Fruit fly (Drosophila melanogaster): ENCODE measurements around the gene Dtg.

The Dtg gene

DNA sequence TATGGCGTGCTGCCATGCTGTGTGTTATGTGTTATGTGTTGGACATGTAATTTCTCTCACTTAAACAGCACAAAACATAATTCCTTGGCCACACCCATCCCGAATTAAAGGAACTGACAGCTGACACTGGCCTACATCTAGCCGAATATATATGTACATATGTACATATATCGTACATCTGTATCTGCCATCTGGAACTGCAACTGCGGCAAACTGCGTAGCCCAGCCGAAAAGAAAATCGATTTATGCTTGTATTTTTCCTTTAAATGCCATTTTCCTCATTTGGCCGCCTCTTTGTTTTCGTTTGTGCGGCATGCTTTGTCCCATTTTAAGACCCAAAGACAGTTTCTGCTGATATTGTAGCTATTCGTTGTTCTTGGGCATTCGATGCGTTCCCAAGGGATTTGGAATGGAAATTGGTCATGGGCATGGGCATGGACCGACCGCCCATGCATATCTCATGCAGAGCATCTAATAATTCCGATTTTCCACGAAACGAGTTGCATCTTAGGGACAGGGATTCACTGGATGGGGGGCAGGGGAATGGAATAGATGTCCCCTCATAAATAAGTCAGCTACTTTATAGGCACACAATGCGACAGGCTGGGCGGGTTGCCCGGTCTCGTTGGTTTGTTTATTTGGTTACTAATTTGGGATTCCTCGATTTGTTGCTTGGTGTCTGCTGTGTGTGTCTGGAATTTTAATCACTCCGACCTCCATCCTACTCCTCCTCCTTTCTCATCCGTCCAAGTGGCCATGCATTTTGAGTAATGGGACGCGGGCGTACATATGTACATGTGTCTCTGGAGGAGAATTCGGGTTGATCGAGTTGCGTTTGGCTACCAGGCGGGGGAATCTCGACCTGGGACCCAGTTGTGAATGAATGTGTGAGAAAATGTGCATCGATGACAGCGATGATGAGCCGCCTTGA is 1.5 kb downstream of the Dtg start:
- no peak for TF ChIP-seq tj (GFP tag; optimal IDR thresholded peaks at IDR 0.05)
- no peak for TF ChIP-seq pad (GFP tag; optimal IDR thresholded peaks at IDR 0.05)
- TF ChIP-seq ovo (GFP tag; optimal IDR thresholded peaks at IDR 0.05), result no peak
- no peak for TF ChIP-seq Hr96 (GFP tag; optimal IDR thresholded peaks at IDR 0.05)
- TF ChIP-seq CG7101 (tag; optimal IDR thresholded peaks at IDR 0.05), result no peak

- TF ChIP-seq ovo (GFP tag; optimal IDR thresholded peaks at IDR 0.05) (no peak), Crg-1 (GFP tag; optimal IDR thresholded peaks at IDR 0.05) (no peak), pad (GFP tag; optimal IDR thresholded peaks at IDR 0.05) (no peak), CG1620 (GFP tag; optimal IDR thresholded peaks at IDR 0.05) (no peak), Hr96 (GFP tag; optimal IDR thresholded peaks at IDR 0.05) (no peak), CG11617 (GFP tag; optimal IDR thresholded peaks at IDR 0.05) (no peak), kay (GFP tag; ENCODE audit: borderline replicate concordance) (no peak), toe (GFP tag; optimal IDR thresholded peaks at IDR 0.05) (no peak), bab1 (GFP tag; optimal IDR thresholded peaks at IDR 0.05) (no peak), Mnt (GFP tag; optimal IDR thresholded peaks at IDR 0.05) (no peak), CG14711 (tag; optimal IDR thresholded peaks at IDR 0.05) (no peak), CG12768 (GFP tag; optimal IDR thresholded peaks at IDR 0.05) (no peak), cic (GFP tag; optimal IDR thresholded peaks at IDR 0.05) (no peak), Clk (GFP tag; optimal IDR thresholded peaks at IDR 0.05) (no peak)
These were observed 2.7 kb downstream of the Dtg start for dm6 chr3R:12650537-12650936.

DNA sequence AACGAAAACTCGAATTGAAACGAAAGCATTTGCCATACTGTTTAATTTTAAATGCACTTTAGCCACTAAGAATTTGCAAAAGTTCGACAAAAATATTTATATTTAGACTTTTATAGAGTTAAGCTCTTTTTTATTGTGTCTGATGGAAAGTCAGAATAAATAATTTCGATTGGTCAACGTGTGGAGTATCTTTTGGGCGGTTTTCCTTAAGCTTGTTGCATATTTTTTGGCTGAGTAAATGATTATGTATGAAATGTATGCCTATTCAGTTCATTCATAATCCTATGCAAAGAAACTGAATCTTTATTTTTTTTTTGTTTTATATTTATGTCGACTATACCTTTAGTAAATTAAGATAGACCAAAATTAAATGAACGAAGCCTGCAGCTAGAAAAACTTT is 4.9 kb downstream of the Dtg start:
- TF ChIP-seq Clk (GFP tag; optimal IDR thresholded peaks at IDR 0.05), result no peak
- TF ChIP-seq CG14711 (tag; optimal IDR thresholded peaks at IDR 0.05), result no peak
- no peak for TF ChIP-seq kay (GFP tag; ENCODE audit: borderline replicate concordance)
- no peak for TF ChIP-seq bab1 (GFP tag; optimal IDR thresholded peaks at IDR 0.05)
- no peak for TF ChIP-seq CG7101 (tag; optimal IDR thresholded peaks at IDR 0.05)
- TF ChIP-seq Crg-1 (GFP tag; optimal IDR thresholded peaks at IDR 0.05), result no peak
- no peak for TF ChIP-seq CG1620 (GFP tag; optimal IDR thresholded peaks at IDR 0.05)
- TF ChIP-seq cic (GFP tag; optimal IDR thresholded peaks at IDR 0.05), result no peak
- TF ChIP-seq tj (GFP tag; optimal IDR thresholded peaks at IDR 0.05), result no peak
- TF ChIP-seq cnc (optimal IDR thresholded peaks at IDR 0.05), result no peak
- TF ChIP-seq CG12768 (GFP tag; optimal IDR thresholded peaks at IDR 0.05), result no peak
- no peak for TF ChIP-seq CG7045 (GFP tag; optimal IDR thresholded peaks at IDR 0.05)

DNA sequence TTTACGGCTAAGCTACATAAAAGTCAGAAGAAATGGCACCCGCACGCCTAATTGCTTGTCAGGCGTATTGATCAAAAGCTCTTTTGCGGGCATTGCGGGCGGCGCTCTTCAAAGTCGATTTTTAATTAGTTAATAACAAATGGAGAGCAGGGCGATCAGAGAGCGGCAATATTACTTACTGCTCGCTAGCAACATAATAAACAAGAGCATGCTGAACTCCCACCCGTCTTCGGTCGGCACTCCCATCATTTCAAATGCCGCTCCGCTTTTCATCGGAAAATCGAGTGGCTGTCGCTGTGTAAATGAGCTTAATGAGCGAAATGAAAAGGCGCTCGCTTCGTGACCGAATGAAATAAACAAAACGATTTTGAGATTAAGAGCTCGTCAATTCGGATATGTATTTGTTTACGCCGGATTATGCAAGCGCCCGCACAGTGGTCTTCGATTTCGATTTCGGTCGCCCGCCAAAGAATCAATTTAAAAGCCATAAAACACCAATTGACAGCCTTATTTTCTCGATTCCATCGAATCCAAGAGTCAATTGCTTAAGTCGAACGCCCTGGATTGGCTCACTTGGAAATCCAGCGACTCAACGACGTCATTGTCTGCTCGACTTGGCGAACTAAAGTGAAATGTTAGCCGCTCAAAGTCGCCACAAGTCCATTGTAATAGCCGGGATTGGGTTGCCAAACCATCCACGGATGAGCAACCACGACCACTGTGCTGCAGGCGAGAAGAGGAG is 5.8 kb downstream of the Dtg start:
- TF ChIP-seq toe (GFP tag; optimal IDR thresholded peaks at IDR 0.05) (peak; percentile 40), CG14711 (tag; optimal IDR thresholded peaks at IDR 0.05) (peak; percentile 27), tj (GFP tag; optimal IDR thresholded peaks at IDR 0.05) (peak; percentile 6), bab1 (GFP tag; optimal IDR thresholded peaks at IDR 0.05) (no peak), pad (GFP tag; optimal IDR thresholded peaks at IDR 0.05) (peak; percentile 30), Clk (GFP tag; optimal IDR thresholded peaks at IDR 0.05) (no peak), ovo (GFP tag; optimal IDR thresholded peaks at IDR 0.05) (no peak), CG12768 (GFP tag; optimal IDR thresholded peaks at IDR 0.05) (peak; percentile 46), CG5204 (GFP tag; optimal IDR thresholded peaks at IDR 0.05) (peak; percentile 55), CG33017 (tag; optimal IDR thresholded peaks at IDR 0.05) (peak; percentile 47), Crg-1 (GFP tag; optimal IDR thresholded peaks at IDR 0.05) (no peak), Mnt (GFP tag; optimal IDR thresholded peaks at IDR 0.05) (no peak), cnc (optimal IDR thresholded peaks at IDR 0.05) (no peak), Hr96 (GFP tag; optimal IDR thresholded peaks at IDR 0.05) (peak; percentile 66), CG7101 (tag; optimal IDR thresholded peaks at IDR 0.05) (peak; percentile 33), kay (GFP tag; ENCODE audit: borderline replicate concordance) (no peak), CG1620 (GFP tag; optimal IDR thresholded peaks at IDR 0.05) (no peak), CG11617 (GFP tag; optimal IDR thresholded peaks at IDR 0.05) (no peak), cic (GFP tag; optimal IDR thresholded peaks at IDR 0.05) (no peak), CG7045 (GFP tag; optimal IDR thresholded peaks at IDR 0.05) (peak; percentile 41)

dm6 chr3R:12654253-12654623 is 6.4 kb downstream of the Dtg start, which contains the start of gene CG6225:
Gene CG6225, plus strand, starts transcription at chr3R:12654577.
- TF ChIP-seq CG5204 (GFP tag; optimal IDR thresholded peaks at IDR 0.05) (no peak), CG1620 (GFP tag; optimal IDR thresholded peaks at IDR 0.05) (no peak)

DNA sequence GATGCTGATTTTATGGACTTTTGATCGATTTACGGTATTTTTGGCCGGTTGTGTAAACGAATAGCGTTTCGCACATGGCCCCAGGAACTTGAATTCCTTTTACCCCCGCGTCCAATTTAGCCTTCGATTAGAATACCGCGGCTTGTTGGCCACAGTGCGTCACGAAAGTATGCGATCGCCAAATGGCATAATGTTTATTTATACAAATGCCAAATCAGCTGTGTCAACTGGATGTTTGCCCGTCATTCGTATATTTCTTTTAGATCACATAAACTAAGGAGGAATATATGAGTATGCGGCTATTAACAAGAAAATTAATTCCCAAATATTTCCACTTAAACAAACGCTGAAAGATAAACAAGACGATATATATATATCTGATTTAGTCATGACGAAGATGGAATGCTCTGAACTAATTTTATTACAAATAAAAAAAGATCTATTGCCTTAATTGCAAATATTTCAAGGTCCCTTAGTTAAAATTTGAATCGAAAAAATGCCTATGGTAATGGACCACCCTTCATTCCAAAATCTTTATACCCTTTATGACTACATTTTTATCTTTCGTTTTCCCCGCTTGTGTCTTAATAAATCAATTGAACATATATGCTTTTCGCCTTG is 9.2 kb downstream of the Dtg start:
- no peak for TF ChIP-seq kay (GFP tag; ENCODE audit: borderline replicate concordance)
- TF ChIP-seq Clk (GFP tag; optimal IDR thresholded peaks at IDR 0.05), result no peak
- no peak for TF ChIP-seq CG1620 (GFP tag; optimal IDR thresholded peaks at IDR 0.05)
- no peak for TF ChIP-seq CG7045 (GFP tag; optimal IDR thresholded peaks at IDR 0.05)
- no peak for TF ChIP-seq CG11617 (GFP tag; optimal IDR thresholded peaks at IDR 0.05)
- no peak for TF ChIP-seq toe (GFP tag; optimal IDR thresholded peaks at IDR 0.05)
- no peak for TF ChIP-seq ovo (GFP tag; optimal IDR thresholded peaks at IDR 0.05)
- no peak for TF ChIP-seq bab1 (GFP tag; optimal IDR thresholded peaks at IDR 0.05)
- TF ChIP-seq CG7101 (tag; optimal IDR thresholded peaks at IDR 0.05), result no peak
- TF ChIP-seq Hr96 (GFP tag; optimal IDR thresholded peaks at IDR 0.05), result no peak
- no peak for TF ChIP-seq CG14711 (tag; optimal IDR thresholded peaks at IDR 0.05)
- no peak for TF ChIP-seq CG12768 (GFP tag; optimal IDR thresholded peaks at IDR 0.05)
